Fruit fly (Drosophila melanogaster): ENCODE data around the gene CG18787.

Gene CG18787

DNA sequence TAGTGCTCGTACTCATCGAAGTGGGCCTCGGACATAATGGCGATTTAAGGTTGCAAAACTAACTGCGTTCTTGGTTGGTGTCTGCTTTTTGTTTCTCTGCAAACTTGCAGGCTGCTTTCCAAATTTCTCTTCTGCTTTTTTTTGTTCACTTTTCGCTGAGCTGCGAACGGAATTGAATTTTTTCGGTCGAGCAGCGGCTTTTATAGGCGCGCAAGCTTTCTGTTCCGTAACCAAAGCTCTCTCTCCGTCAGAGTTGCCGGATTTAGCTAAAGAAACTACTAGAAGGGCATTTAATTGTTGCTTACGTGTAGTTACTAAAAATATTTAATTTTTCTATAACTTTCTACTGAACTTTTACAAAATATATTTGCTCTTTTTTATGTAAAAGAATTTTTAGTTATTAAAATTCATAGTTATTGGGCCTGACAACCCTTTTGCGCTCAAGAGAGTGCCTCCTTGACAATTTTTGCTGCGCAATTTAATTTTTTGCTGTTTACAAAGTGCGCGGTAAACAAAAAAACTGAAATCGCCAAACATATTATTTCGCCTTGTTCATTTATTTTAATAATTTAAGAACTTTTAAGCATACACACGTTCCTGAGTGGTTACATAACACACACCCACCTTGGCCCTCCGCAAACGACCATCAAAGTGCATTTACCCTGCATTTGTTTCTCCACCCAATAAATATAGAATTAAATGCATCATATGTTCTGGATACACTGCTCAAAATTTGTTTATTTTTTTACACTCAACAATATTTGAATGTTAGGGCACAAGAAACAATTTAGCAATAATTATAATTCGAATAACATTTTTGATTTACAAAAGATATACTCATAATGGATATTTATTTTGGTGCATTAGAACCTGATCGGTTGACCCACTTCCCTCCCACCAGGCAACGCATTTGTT, 47.1 kb upstream of the CG18787 start, which contains the start of gene CG6770 (continued):
- peak; percentile 4 for TF ChIP-seq p53 (GFP tag; optimal IDR thresholded peaks at IDR 0.05)
- peak; percentile 64; the same call in 1 of the 3 replicates for TF ChIP-seq B-H1 (GFP tag; IDR thresholded peaks at IDR 0.05)
- TF ChIP-seq CG3163 (GFP tag; optimal IDR thresholded peaks at IDR 0.05): peak; percentile 16
- TF ChIP-seq pros (GFP tag; optimal IDR thresholded peaks at IDR 0.05): no peak
- TF ChIP-seq trh (GFP tag; optimal IDR thresholded peaks at IDR 0.05): peak; percentile 43
- no peak for TF ChIP-seq CG10959 (GFP tag; IDR thresholded peaks at IDR 0.05)
- peak; percentile 81 for TF ChIP-seq NFAT (GFP tag; IDR thresholded peaks at IDR 0.05)
- TF ChIP-seq sug (tag; optimal IDR thresholded peaks at IDR 0.05): peak; percentile 78
- TF ChIP-seq CG4328 (GFP tag; optimal IDR thresholded peaks at IDR 0.05): peak; percentile 77
- TF ChIP-seq CG2678 (tag; optimal IDR thresholded peaks at IDR 0.05): peak; percentile 92
- TF ChIP-seq dan (GFP tag; IDR thresholded peaks at IDR 0.05): no peak
- TF ChIP-seq sim (GFP tag; IDR thresholded peaks at IDR 0.05): peak; percentile 38; the same call in 1 of the 2 replicates
- no peak for TF ChIP-seq Stat92E (GFP tag; optimal IDR thresholded peaks at IDR 0.05)
- peak; percentile 46 to 83 for TF ChIP-seq Hr51 (GFP tag; optimal IDR thresholded peaks at IDR 0.05)
- TF ChIP-seq zfh1 (GFP tag; IDR thresholded peaks at IDR 0.05): peak; percentile 85
- peak; percentile 57 for TF ChIP-seq ind (GFP tag; optimal IDR thresholded peaks at IDR 0.05)
- peak; percentile 77; the same call in 2 of the 3 replicates for TF ChIP-seq CG11456 (GFP tag; IDR thresholded peaks at IDR 0.05)
- TF ChIP-seq dysf (GFP tag; IDR thresholded peaks at IDR 0.05): peak; percentile 87
- TF ChIP-seq CG6175 (GFP tag; IDR thresholded peaks at IDR 0.05): 0 out of 3 replicates have a peak, but pooled peaks have one; percentile 38
- TF ChIP-seq CG11723 (GFP tag; optimal IDR thresholded peaks at IDR 0.05): peak; percentile 58
- TF ChIP-seq gt (GFP tag; IDR thresholded peaks at IDR 0.05): peak; percentile 48; the same call in 1 of the 2 replicates
- peak; percentile 43 for TF ChIP-seq CG18011 (GFP tag; optimal IDR thresholded peaks at IDR 0.05)
- TF ChIP-seq nmo (GFP tag; optimal IDR thresholded peaks at IDR 0.05): peak; percentile 56
- peak; percentile 54; the same call in 1 of the 2 replicates for TF ChIP-seq tna (GFP tag; IDR thresholded peaks at IDR 0.05; ENCODE audit: partially characterized antibody)
- no peak for TF ChIP-seq CG8089 (GFP tag; optimal IDR thresholded peaks at IDR 0.05)
- TF ChIP-seq CoRest (tag; optimal IDR thresholded peaks at IDR 0.05): peak; percentile 82
- TF ChIP-seq zf30C (GFP tag; optimal IDR thresholded peaks at IDR 0.05): peak; percentile 28
- no peak for TF ChIP-seq fd64A (GFP tag; optimal IDR thresholded peaks at IDR 0.05)
- peak; percentile 73; the same call in 2 of the 3 replicates for TF ChIP-seq CG11093 (GFP tag; IDR thresholded peaks at IDR 0.05)
- TF ChIP-seq CG17829 (tag; optimal IDR thresholded peaks at IDR 0.05): peak; percentile 70
- TF ChIP-seq CG10654 (GFP tag; optimal IDR thresholded peaks at IDR 0.05): no peak
- TF ChIP-seq dati (GFP tag; IDR thresholded peaks at IDR 0.05): 0 out of 2 replicates have a peak, but pooled peaks have one; percentile 29
- no peak for TF ChIP-seq kni (GFP tag; optimal IDR thresholded peaks at IDR 0.05)
- peak; percentile 74 for TF ChIP-seq D19A (tag; optimal IDR thresholded peaks at IDR 0.05)
- TF ChIP-seq lmd (GFP tag; IDR thresholded peaks at IDR 0.05): peak; percentile 80
- peak; percentile 57 for TF ChIP-seq CG5245 (GFP tag; optimal IDR thresholded peaks at IDR 0.05)
- peak; percentile 72 for TF ChIP-seq CG32772 (GFP tag; IDR thresholded peaks at IDR 0.05)
- no peak; the same call in 1 of the 2 replicates for TF ChIP-seq CG43689 (GFP tag; IDR thresholded peaks at IDR 0.05)
- TF ChIP-seq Atf3 (GFP tag; optimal IDR thresholded peaks at IDR 0.05): no peak
- TF ChIP-seq Hr39 (optimal IDR thresholded peaks at IDR 0.05): no peak
- TF ChIP-seq CHES-1-like (GFP tag; optimal IDR thresholded peaks at IDR 0.05): peak; percentile 41
- TF ChIP-seq Hsf (GFP tag; optimal IDR thresholded peaks at IDR 0.05): peak; percentile 73
- peak; percentile 59 for TF ChIP-seq wor (GFP tag; IDR thresholded peaks at IDR 0.05)
- peak; percentile 77 for TF ChIP-seq CG30403 (GFP tag; optimal IDR thresholded peaks at IDR 0.05)
- peak; percentile 43 for TF ChIP-seq Dad (GFP tag; optimal IDR thresholded peaks at IDR 0.05)
- TF ChIP-seq Mes4 (GFP tag; optimal IDR thresholded peaks at IDR 0.05): no peak
- TF ChIP-seq BEAF-32 (GFP tag; optimal IDR thresholded peaks at IDR 0.05): peak; percentile 2
- peak; percentile 80 for TF ChIP-seq Fer2 (tag; optimal IDR thresholded peaks at IDR 0.05)

Data from whole organism, embryonic.